Fruit fly (Drosophila melanogaster) whole organism, embryonic: ENCODE results near the gene APP-BP1.

ENCODE experiments used
- BtbVII ChIP-seq: fragments of 200-800 bp; sonication (Bioruptor generic); optimal IDR thresholded peaks from 3 replicates; lab custom pipeline; 2017; ENCODE audit warnings: missing biosample characterization, mild to moderate bottlenecking, missing genetic modification characterization
- CG10274 ChIP-seq: fragments of 200-800 bp; sonication (Bioruptor generic); optimal IDR thresholded peaks from 3 replicates; lab custom pipeline; 2017; ENCODE audit warnings: missing biosample characterization, mild to moderate bottlenecking, missing genetic modification characterization
- CG10321 ChIP-seq: fragments of 200-800 bp; sonication (Bioruptor generic); IDR thresholded peaks from 2 replicates; pipeline ENCODE4 v1.3.6; 2022; ENCODE audit warnings: missing biosample characterization, missing genetic modification characterization
- CG10543 ChIP-seq: fragments of 200-800 bp; sonication (Bioruptor generic); optimal IDR thresholded peaks from 3 replicates; lab custom pipeline; 2017; ENCODE audit warnings: missing biosample characterization, mild to moderate bottlenecking, missing genetic modification characterization, moderate library complexity
- CG10654 ChIP-seq: fragments of 200-800 bp; sonication (Bioruptor generic); optimal IDR thresholded peaks from 2 replicates; lab custom pipeline; 2016; ENCODE audit warnings: missing biosample characterization, missing genetic modification characterization
- CG13894 ChIP-seq: fragments of 200-800 bp; sonication (Bioruptor generic); optimal IDR thresholded peaks from 3 replicates; lab custom pipeline; 2018; ENCODE audit warnings: missing biosample characterization, mild to moderate bottlenecking, missing genetic modification characterization, moderate library complexity
- CG14710 ChIP-seq: fragments of 200-800 bp; sonication (Bioruptor generic); optimal IDR thresholded peaks from 3 replicates; lab custom pipeline; 2019; ENCODE audit warnings: missing biosample characterization, mild to moderate bottlenecking, missing genetic modification characterization, moderate library complexity
- CG15269 ChIP-seq: fragments of 200-800 bp; sonication (Bioruptor generic); optimal IDR thresholded peaks from 2 replicates; lab custom pipeline; 2018; ENCODE audit warnings: missing biosample characterization, mild to moderate bottlenecking, missing genetic modification characterization, moderate library complexity
- CG15696 ChIP-seq: fragments of 200-800 bp; sonication (Bioruptor generic); optimal IDR thresholded peaks from 2 replicates; lab custom pipeline; 2019; ENCODE audit warnings: missing biosample characterization, mild to moderate bottlenecking, missing genetic modification characterization, moderate library complexity
- CG16779 ChIP-seq: fragments of 200-800 bp; sonication (Bioruptor generic); IDR thresholded peaks from 2 replicates; pipeline ENCODE4 v1.3.6; 2022; ENCODE audit warnings: missing biosample characterization, missing genetic modification characterization
- CG17361 ChIP-seq: fragments of 200-800 bp; sonication (Bioruptor generic); IDR thresholded peaks from 3 replicates; pipeline ENCODE4 v1.3.6; 2022; ENCODE audit warnings: missing biosample characterization, missing genetic modification characterization
- CG17829 ChIP-seq: fragments of 200-800 bp; optimal IDR thresholded peaks from 2 replicates; lab custom pipeline; 2019; ENCODE audit warnings: missing biosample characterization, mild to moderate bottlenecking, missing genetic modification characterization, moderate library complexity
- CG18599 ChIP-seq: fragments of 200-800 bp; sonication (Bioruptor generic); optimal IDR thresholded peaks from 3 replicates; lab custom pipeline; 2017; ENCODE audit warnings: missing biosample characterization, missing genetic modification characterization, mild to moderate bottlenecking, moderate library complexity, missing genetic modification reagents
- CG2116 ChIP-seq: fragments of 200-800 bp; sonication (Bioruptor generic); optimal IDR thresholded peaks from 3 replicates; lab custom pipeline; 2018; ENCODE audit warnings: missing biosample characterization, mild to moderate bottlenecking, missing genetic modification characterization
- CG2120 ChIP-seq: fragments of 200-800 bp; sonication (Bioruptor generic); optimal IDR thresholded peaks from 3 replicates; lab custom pipeline; 2016; ENCODE audit warnings: missing biosample characterization, missing genetic modification characterization
- CG2712 ChIP-seq: fragments of 200-800 bp; optimal IDR thresholded peaks from 3 replicates; lab custom pipeline; 2019; ENCODE audit warnings: missing biosample characterization, mild to moderate bottlenecking, missing genetic modification characterization, moderate library complexity
- CG30403 ChIP-seq: fragments of 200-800 bp; sonication (Bioruptor generic); optimal IDR thresholded peaks from 3 replicates; lab custom pipeline; 2016; ENCODE audit warnings: missing biosample characterization, missing genetic modification characterization
- CG33557 ChIP-seq: fragments of 200-800 bp; sonication (Bioruptor generic); optimal IDR thresholded peaks from 2 replicates; lab custom pipeline; 2019; ENCODE audit warnings: missing biosample characterization, mild to moderate bottlenecking, missing genetic modification characterization, moderate library complexity
- CG3407 ChIP-seq: fragments of 200-800 bp; sonication (Bioruptor generic); optimal IDR thresholded peaks from 2 replicates; lab custom pipeline; 2018; ENCODE audit warnings: missing biosample characterization, mild to moderate bottlenecking, missing genetic modification characterization
- CG4424 ChIP-seq: fragments of 200-800 bp; sonication (Bioruptor generic); optimal IDR thresholded peaks from 3 replicates; lab custom pipeline; 2016; ENCODE audit warnings: missing biosample characterization, missing genetic modification characterization
- CG7556 ChIP-seq: fragments of 200-800 bp; sonication (Bioruptor generic); optimal IDR thresholded peaks from 2 replicates; lab custom pipeline; 2017; ENCODE audit warnings: missing biosample characterization, mild to moderate bottlenecking, missing genetic modification characterization
- CG8478 ChIP-seq: fragments of >200 bp; optimal IDR thresholded peaks from 2 replicates; lab custom pipeline; 2018
- CG9215 ChIP-seq: fragments of 200-800 bp; sonication (Bioruptor generic); IDR thresholded peaks from 2 replicates; pipeline ENCODE4 v1.3.6; 2022; ENCODE audit warnings: missing biosample characterization, missing genetic modification characterization
- Eip74EF ChIP-seq, 2 experiments: fragments of 200-800 bp in 1 of 2; fragments of >200 bp in 1 of 2; sonication (Bioruptor generic) in 1 of 2; optimal IDR thresholded peaks; 2 replicates each; lab custom pipeline; 2017 to 2019; ENCODE audit warnings: missing biosample characterization in 2 of 2, missing genetic modification characterization in 2 of 2, mild to moderate bottlenecking in 1 of 2, moderate library complexity in 1 of 2
- Ets65A ChIP-seq: fragments of 200-800 bp; sonication (Bioruptor generic); peaks from one replicate; lab custom pipeline; 2016; ENCODE audit warnings: missing biosample characterization, missing genetic modification characterization
- Hand ChIP-seq: fragments of 200-800 bp; sonication (Bioruptor generic); optimal IDR thresholded peaks from 2 replicates; lab custom pipeline; 2017; ENCODE audit warnings: mild to moderate bottlenecking, missing biosample characterization, missing genetic modification reagents, missing genetic modification characterization
- Hey ChIP-seq: fragments of 200-800 bp; sonication (Bioruptor generic); optimal IDR thresholded peaks from 3 replicates; lab custom pipeline; 2018; ENCODE audit warnings: missing biosample characterization, mild to moderate bottlenecking, missing genetic modification characterization
- Hr3 ChIP-seq: fragments of 200-800 bp; sonication (Bioruptor generic); optimal IDR thresholded peaks from 3 replicates; lab custom pipeline; 2016; ENCODE audit warnings: missing biosample characterization, missing genetic modification characterization
- Lim3 ChIP-seq: fragments of 200-800 bp; sonication (Bioruptor generic); IDR thresholded peaks from 2 replicates; pipeline ENCODE4 v1.3.6; 2022; ENCODE audit warnings: missing biosample characterization, missing genetic modification characterization
- PHDP ChIP-seq: fragments of 200-800 bp; sonication (Bioruptor generic); optimal IDR thresholded peaks from 3 replicates; lab custom pipeline; 2018; ENCODE audit warnings: missing biosample characterization, mild to moderate bottlenecking, missing genetic modification characterization, moderate library complexity
- Sox100B ChIP-seq: fragments of 200-800 bp; sonication (Bioruptor generic); optimal IDR thresholded peaks from 3 replicates; lab custom pipeline; 2018; ENCODE audit warnings: missing biosample characterization, mild to moderate bottlenecking, missing genetic modification characterization
- ara ChIP-seq: fragments of 200-800 bp; sonication (Bioruptor generic); IDR thresholded peaks from 2 replicates; pipeline ENCODE4 v1.3.6; 2022; ENCODE audit warnings: missing biosample characterization, missing genetic modification characterization
- bbx ChIP-seq: fragments of 200-800 bp; sonication (Bioruptor generic); IDR thresholded peaks from 2 replicates; pipeline ENCODE4 v1.3.6; 2022; ENCODE audit warnings: missing biosample characterization, missing genetic modification characterization; ENCODE audit not compliant: partially characterized antibody
- cg ChIP-seq: fragments of 200-800 bp; sonication (Bioruptor generic); optimal IDR thresholded peaks from 3 replicates; lab custom pipeline; 2019; ENCODE audit warnings: missing biosample characterization, mild to moderate bottlenecking, missing genetic modification characterization, moderate library complexity
- gcm ChIP-seq: fragments of 200-800 bp; sonication (Bioruptor generic); optimal IDR thresholded peaks from 2 replicates; lab custom pipeline; 2019; ENCODE audit warnings: missing biosample characterization, mild to moderate bottlenecking, missing genetic modification characterization, moderate library complexity
- grau ChIP-seq: fragments of 200-800 bp; optimal IDR thresholded peaks from 3 replicates; lab custom pipeline; 2019; ENCODE audit warnings: missing biosample characterization, mild to moderate bottlenecking, missing genetic modification characterization, moderate library complexity
- ind ChIP-seq: fragments of 200-800 bp; sonication (Bioruptor generic); optimal IDR thresholded peaks from 3 replicates; lab custom pipeline; 2016; ENCODE audit warnings: missing biosample characterization, missing genetic modification characterization
- insv ChIP-seq, 2 experiments: fragments of 200-800 bp; sonication (Bioruptor generic); optimal IDR thresholded peaks; 3 replicates each; lab custom pipeline; 2016 to 2018; ENCODE audit warnings: missing biosample characterization in 2 of 2, missing genetic modification characterization in 2 of 2
- lab ChIP-seq: fragments of 200-800 bp; sonication (Bioruptor generic); optimal IDR thresholded peaks from 3 replicates; lab custom pipeline; 2017; ENCODE audit warnings: missing biosample characterization, missing genetic modification characterization, mild to moderate bottlenecking, moderate library complexity, missing genetic modification reagents
- phol ChIP-seq: fragments of 200-800 bp; sonication (Bioruptor generic); optimal IDR thresholded peaks from 3 replicates; lab custom pipeline; 2018; ENCODE audit warnings: missing biosample characterization, mild to moderate bottlenecking, missing genetic modification characterization, moderate library complexity
- pita ChIP-seq: fragments of 200-800 bp; sonication (Bioruptor generic); optimal IDR thresholded peaks from 2 replicates; lab custom pipeline; 2017; ENCODE audit warnings: missing biosample characterization, mild to moderate bottlenecking, missing genetic modification characterization
- scrt ChIP-seq: fragments of 200-800 bp; sonication (Bioruptor generic); optimal IDR thresholded peaks from 2 replicates; lab custom pipeline; 2018; ENCODE audit warnings: missing biosample characterization, mild to moderate bottlenecking, missing genetic modification characterization, moderate library complexity
- sens ChIP-seq: fragments of 200-800 bp; sonication (Bioruptor generic); peaks from one replicate; lab custom pipeline; 2016; ENCODE audit warnings: missing biosample characterization, missing genetic modification characterization
- slbo ChIP-seq: fragments of 200-800 bp; sonication (Bioruptor generic); IDR thresholded peaks from 2 replicates; pipeline ENCODE4 v1.3.6; 2022; ENCODE audit warnings: missing biosample characterization, missing genetic modification characterization
- sna ChIP-seq: fragments of 200-800 bp; sonication (Bioruptor generic); IDR thresholded peaks from 2 replicates; pipeline ENCODE4 v1.3.6; 2022; ENCODE audit warnings: missing biosample characterization, missing genetic modification characterization; ENCODE audit not compliant: partially characterized antibody
- tio ChIP-seq: fragments of 200-800 bp; sonication (Bioruptor generic); optimal IDR thresholded peaks from 2 replicates; lab custom pipeline; 2017; ENCODE audit warnings: missing biosample characterization, missing genetic modification characterization, inconsistent platforms
- tx ChIP-seq: fragments of 200-800 bp; sonication (Bioruptor generic); optimal IDR thresholded peaks from 2 replicates; lab custom pipeline; 2016; ENCODE audit warnings: missing biosample characterization, missing genetic modification characterization
- zfh1 ChIP-seq: fragments of 200-800 bp; sonication (Bioruptor generic); IDR thresholded peaks from 3 replicates; pipeline ENCODE4 v1.3.6; 2022; ENCODE audit warnings: missing biosample characterization, missing genetic modification characterization
- zfh2 ChIP-seq: fragments of 200-800 bp; sonication (Bioruptor generic); optimal IDR thresholded peaks from 2 replicates; lab custom pipeline; 2016; ENCODE audit warnings: missing biosample characterization, missing genetic modification characterization

The APP-BP1 gene

DNA sequence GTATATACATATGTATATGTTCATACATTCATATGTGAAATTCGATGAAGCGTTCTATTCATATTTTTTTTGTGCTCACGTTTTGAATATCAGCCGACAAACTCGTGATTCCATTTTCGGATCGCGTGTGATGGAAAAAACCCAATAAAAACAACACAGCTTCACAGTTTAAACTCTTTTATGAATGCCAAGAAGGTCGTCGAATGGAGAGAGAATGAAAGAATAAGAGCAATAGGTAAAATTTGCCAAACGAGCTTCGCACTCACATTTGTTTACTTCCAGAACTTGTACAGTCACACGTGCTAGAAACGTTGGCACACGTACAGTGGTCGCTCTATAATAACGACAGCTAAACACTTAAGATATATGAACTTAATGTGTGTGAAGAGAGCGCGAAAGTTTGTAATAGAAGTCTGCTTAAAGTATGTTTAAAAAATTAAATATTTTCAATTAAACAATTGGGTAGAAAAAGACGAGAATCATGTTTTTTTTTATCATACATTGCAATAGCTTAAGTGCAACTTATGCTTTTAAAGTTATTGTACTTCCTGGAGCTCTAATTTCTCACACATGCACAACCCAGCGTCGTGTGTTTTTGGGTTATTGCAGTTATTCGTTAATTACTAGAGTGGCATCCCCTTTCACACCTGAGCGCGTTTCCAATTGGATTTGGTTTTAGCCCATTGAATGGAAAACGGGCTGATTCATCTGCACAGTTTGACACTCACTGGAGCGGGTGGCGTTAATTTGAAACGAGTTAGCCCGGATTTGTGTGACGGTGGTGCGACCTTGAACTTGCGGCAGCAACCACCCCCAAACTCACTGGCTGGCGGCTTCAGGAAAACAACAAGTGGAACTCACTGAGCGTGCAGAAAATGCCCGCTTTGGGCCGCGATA, 27.7 kb downstream of the APP-BP1 start (continued):
- TF ChIP-seq grau (tag; lab: Kevin White, UChicago) = peak; percentile 81
- TF ChIP-seq CG2116 = no peak
- no peak for TF ChIP-seq Hand
- no peak for TF ChIP-seq CG13894 (tag; lab: Kevin White, UChicago)
- TF ChIP-seq tx = no peak
- TF ChIP-seq gcm (GFP tag; lab: Kevin White, UChicago) = no peak
- TF ChIP-seq lab (GFP tag; lab: Kevin White, UChicago) = peak; percentile 60
- TF ChIP-seq CG10654 (GFP tag; lab: Kevin White, UChicago) = no peak
- peak; percentile 23 for TF ChIP-seq zfh2 (GFP tag; lab: Kevin White, UChicago)
- TF ChIP-seq CG17829 (tag; lab: Kevin White, UChicago) = no peak
- TF ChIP-seq zfh1 (GFP tag; lab: Robert Waterston, UW) = no peak
- TF ChIP-seq BtbVII (GFP tag; lab: Kevin White, UChicago) = no peak
- TF ChIP-seq ara (GFP tag; lab: Robert Waterston, UW) = no peak
- peak; percentile 22; the same call in 1 of the 3 replicates for TF ChIP-seq CG17361 (GFP tag; lab: Robert Waterston, UW)
- no peak for TF ChIP-seq CG16779 (GFP tag; lab: Robert Waterston, UW)
- TF ChIP-seq sna (GFP tag; lab: Robert Waterston, UW) = no peak
- TF ChIP-seq CG2712 (tag; lab: Kevin White, UChicago) = no peak
- no peak for TF ChIP-seq cg (GFP tag; lab: Kevin White, UChicago)
- no peak for TF ChIP-seq CG7556 (GFP tag; lab: Kevin White, UChicago)
- TF ChIP-seq CG33557 (GFP tag; lab: Kevin White, UChicago) = no peak
- no peak for TF ChIP-seq Ets65A (GFP tag; lab: Kevin White, UChicago)
- peak; percentile 19 for TF ChIP-seq phol
- no peak for TF ChIP-seq Eip74EF (GFP tag; optimal IDR thresholded peaks at IDR 0.05; lab: Kevin White, UChicago)
- no peak for TF ChIP-seq CG10543
- TF ChIP-seq CG18599 (GFP tag; lab: Kevin White, UChicago) = peak; percentile 39
- TF ChIP-seq bbx (GFP tag; lab: Robert Waterston, UW) = peak; percentile 29; the same call in 1 of the 2 replicates
- no peak for TF ChIP-seq CG9215 (GFP tag; lab: Robert Waterston, UW)
- TF ChIP-seq Lim3 (GFP tag; lab: Robert Waterston, UW) = no peak
- TF ChIP-seq CG8478 = no peak
- TF ChIP-seq CG3407 = no peak
- TF ChIP-seq CG30403 (GFP tag; lab: Kevin White, UChicago) = no peak
- no peak for TF ChIP-seq CG14710 (tag; lab: Kevin White, UChicago)
- TF ChIP-seq slbo (GFP tag; lab: Robert Waterston, UW) = no peak
- no peak for TF ChIP-seq pita (GFP tag; lab: Kevin White, UChicago)
- peak; percentile 3 for TF ChIP-seq CG4424 (GFP tag; lab: Kevin White, UChicago)
- no peak for TF ChIP-seq CG15269
- no peak for TF ChIP-seq Hr3 (GFP tag; lab: Kevin White, UChicago)
- TF ChIP-seq tio = no peak
- no peak for TF ChIP-seq CG10274
- TF ChIP-seq Sox100B (GFP tag; lab: Kevin White, UChicago) = no peak
- TF ChIP-seq ind (GFP tag; lab: Kevin White, UChicago) = no peak
- TF ChIP-seq sens = peak; percentile 72
- TF ChIP-seq PHDP (tag; lab: Kevin White, UChicago) = no peak
- TF ChIP-seq insv (GFP tag; optimal IDR thresholded peaks at IDR 0.05; lab: Kevin White, UChicago) = peak; percentile 50 to 90
- no peak for TF ChIP-seq CG15696 (tag; lab: Kevin White, UChicago)
- no peak for TF ChIP-seq Hey (tag; lab: Kevin White, UChicago)
- peak; percentile 58 for TF ChIP-seq CG2120 (GFP tag; lab: Kevin White, UChicago)
- no peak for TF ChIP-seq CG10321 (GFP tag; lab: Robert Waterston, UW)
- peak; percentile 40 for TF ChIP-seq scrt (GFP tag; lab: Kevin White, UChicago)
